Worm (Caenorhabditis elegans) whole organism, dauer: Measurements from ENCODE around the gene srbc-68.
"Not testable (repeated sequence)": the region's sequence is repeated elsewhere in the genome, so short reads cannot be mapped to it uniquely, and the experiment has no call there.

Experiments
- unc-62 ChIP-seq: sonication (generic microtip); optimal IDR thresholded peaks from 2 replicates; lab custom pipeline; 2017; ENCODE audit warnings: missing biosample characterization, missing genetic modification reagents, missing genetic modification characterization

Gene srbc-68

DNA sequence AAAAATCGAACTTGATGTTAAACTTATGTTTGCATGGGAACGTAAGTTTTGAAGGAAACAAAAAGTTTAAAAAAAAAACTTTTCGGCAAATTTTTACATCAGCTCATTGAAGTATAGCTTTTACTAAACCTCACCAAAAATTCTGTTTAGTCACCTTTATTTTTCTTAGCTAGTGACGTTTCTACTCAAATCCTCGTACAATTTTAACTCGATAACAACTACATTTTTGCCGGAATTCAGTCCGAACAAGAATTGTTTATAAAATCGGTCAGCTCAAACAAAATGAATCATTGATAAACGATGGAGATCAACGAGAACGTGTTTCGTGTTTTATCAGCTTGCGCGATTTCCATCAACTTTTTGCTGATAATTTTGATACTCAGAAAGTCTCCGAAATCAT lies 19.5 kb downstream of the srbc-68 start, which contains the start of gene str-260:
str-260 (plus strand) TSS at position 301 of the 400 bp plus-strand sequence.
- TF ChIP-seq unc-62 (GFP tag; lab: Kevin White, UChicago), result no peak

DNA sequence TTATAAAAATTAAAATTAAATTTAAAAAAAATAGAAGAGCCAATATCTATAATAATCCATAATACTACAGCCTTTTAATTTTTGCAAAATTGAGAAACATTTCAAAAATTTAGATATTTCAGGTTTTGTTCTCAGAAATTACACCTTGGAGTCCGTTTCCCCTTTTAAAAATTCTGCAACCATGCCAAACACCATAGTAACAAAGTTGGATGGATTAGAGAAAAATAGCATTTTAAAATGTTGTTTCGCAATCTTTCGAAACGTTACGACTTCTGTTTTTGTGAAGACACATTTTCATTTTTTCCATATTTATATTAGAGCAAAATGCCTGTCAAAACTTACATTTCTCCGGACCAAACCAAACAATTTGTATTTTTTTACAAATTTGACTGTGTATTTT lies 21.4 kb downstream of the srbc-68 start, which contains the start of gene T24A6.7:
T24A6.7 (plus strand) TSS at position 301 of the 400 bp plus-strand sequence.
- no peak for TF ChIP-seq unc-62 (GFP tag; lab: Kevin White, UChicago)

DNA sequence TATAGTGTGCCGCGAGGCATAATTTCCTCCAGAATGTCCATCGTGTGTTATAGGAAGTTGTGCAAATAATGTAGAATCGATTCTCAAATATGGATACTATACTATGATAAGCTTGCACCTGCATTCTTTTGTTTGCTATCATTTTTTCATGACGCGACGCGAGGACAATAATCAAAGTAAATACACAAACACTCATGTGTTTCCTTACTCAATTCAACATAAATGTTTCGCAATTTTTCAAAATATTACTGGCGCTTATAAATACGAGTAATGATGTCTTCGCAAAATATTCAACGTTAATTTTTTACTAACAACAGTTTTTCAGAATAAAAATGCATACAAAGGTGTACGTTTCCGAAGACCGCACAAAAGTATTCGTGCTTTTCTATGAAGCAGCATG lies 23.2 kb downstream of the srbc-68 start, which contains the start of gene irg-1:
irg-1 (plus strand) TSS at position 326 of the 400 bp plus-strand sequence.
- TF ChIP-seq unc-62 (GFP tag; lab: Kevin White, UChicago), result no peak

DNA sequence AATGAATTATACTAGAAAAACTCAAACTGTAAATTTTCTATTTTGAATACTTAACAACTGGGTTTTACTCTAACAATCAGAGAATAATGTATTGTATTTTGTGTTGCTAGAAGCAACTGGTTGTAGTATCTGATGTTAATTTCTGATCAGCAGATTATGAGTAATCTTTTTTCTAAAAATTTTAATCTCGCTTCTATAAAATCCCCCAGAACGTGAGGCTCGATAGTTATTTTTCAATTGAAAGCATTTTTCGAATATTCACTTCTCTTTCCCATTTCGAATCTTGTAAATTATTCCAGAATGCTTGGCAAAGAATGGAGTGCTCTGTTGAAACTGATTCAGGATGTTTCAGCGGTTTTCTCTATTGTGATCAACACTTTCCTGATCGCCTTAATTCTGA lies 28.5 kb downstream of the srbc-68 start, which contains the start of gene str-227:
str-227 (plus strand) TSS at position 301 of the 400 bp plus-strand sequence.
- no peak for TF ChIP-seq unc-62 (GFP tag; lab: Kevin White, UChicago)

DNA sequence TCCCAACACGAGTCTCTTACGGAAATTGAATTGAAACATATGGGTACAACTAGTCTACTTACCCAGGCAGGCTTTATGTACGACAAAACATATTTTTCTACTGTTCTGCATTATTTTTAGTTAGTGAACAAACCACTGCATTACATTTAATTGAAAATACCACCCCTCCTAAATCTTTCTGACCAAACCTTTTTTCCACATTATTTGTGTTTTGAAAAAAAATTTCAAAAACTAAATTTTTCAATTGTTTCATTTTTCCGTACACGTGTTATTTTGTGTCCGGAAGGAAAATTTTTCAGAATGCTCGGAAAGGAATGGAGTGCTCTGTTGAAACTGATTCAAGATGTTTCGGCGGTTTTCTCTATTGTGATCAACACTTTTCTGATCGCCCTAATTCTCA lies 34.0 kb downstream of the srbc-68 start, which contains the start of gene str-226:
str-226 (plus strand) TSS at position 301 of the 400 bp plus-strand sequence.
- no peak for TF ChIP-seq unc-62 (GFP tag; lab: Kevin White, UChicago)

DNA sequence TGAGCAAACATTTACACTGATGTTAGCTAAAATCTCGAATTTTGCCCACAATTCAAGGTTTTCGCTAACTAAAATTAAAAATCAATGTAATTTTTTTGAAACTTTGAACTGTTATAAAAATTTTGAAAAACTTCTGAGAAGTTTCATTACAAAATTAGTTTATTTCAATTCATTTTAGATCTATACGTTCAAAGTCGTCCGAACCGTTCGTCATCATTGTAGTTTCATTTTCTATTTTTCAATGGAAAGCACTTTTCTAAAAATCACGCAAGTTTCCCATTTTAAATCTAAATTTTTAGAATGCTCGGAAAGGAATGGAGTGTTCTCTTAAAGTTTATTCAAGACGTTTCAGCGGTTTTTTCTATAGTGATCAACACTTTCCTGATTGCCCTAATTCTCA lies 36.5 kb downstream of the srbc-68 start, which contains the start of gene str-228:
str-228 (plus strand) TSS at position 301 of the 400 bp plus-strand sequence.
- TF ChIP-seq unc-62 (GFP tag; lab: Kevin White, UChicago), result no peak

DNA sequence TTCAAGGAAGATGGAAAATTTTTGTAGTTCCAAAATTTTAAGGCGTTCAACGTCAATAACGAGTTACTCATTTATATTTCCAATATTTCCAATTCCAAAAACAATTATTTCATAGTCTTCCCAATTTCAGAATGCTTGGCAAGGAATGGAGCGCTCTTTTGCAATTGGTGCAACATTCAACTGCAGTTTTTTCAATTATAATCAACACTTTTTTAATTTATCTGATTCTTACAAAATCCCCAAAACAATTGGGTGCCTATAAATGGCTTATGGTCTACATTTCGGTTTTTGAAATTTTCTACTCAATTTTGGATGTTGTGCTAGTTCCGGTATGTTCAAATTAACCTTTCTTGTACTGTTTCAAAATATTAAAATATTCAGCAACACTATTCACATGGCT lies 38.7 kb downstream of the srbc-68 start, which contains the start of gene str-225:
str-225 (plus strand) TSS at position 132 of the 400 bp plus-strand sequence.
- TF ChIP-seq unc-62 (GFP tag; lab: Kevin White, UChicago), result no peak

DNA sequence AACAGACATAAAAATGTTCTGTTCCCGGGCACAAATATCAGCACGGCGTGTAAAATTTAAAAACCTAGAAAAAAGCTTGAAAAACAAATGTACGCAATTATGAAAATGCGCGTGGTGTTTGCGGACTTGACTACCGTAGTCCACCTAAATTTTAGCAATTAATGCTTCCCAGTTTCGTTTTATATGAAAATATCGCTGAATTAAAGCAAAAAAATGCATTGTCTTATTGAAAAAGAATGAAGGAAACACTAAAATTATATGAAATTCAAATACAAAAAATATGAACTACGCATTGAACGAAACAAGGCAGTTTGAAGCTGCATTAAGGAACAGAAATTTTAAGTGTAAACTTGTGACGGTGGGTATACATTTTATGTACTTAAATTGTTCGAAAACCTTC lies 40.2 kb downstream of the srbc-68 start, which contains the start of gene ugt-64:
ugt-64 (minus strand) TSS at position 101 of the 400 bp plus-strand sequence.
- not testable (repeated sequence) for TF ChIP-seq unc-62 (GFP tag; lab: Kevin White, UChicago)

DNA sequence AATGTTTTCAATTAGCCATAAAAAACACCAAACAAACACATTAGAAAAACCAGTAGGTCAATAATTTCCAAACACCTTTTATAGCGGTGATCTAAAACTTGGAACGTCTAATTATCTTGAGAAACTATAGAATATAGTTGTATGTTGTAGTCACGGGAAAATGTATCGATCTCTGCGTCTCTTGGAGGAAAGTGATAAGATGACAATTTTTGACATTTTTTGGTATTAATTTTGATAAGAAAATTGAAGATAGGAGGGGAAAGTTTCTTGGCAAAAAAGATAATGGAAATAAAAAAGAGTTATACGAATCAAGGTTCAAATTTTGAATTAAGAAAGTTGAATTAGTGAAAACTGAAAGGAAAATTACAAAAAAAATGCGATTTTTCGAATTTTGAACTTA lies 40.7 kb downstream of the srbc-68 start:
- TF ChIP-seq unc-62 (GFP tag; lab: Kevin White, UChicago), result no peak

DNA sequence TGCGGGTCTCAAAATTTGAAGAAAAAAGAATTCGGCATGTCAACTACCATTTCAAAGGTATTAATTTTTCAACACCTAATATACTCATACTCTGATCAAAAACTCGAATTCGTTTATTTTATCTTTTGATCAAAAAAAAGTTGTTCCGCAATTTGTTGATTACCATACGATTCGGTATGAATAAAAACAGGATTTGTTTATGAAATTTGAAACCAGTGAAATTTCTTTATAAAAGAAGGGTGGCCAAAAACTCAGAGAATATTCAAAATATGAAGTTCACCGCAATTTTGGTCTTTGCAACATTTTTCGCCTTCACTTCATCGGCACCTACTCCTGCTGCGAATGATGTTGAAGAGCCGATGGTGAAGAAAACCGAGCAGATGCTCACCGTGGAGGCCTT lies 44.4 kb downstream of the srbc-68 start, which contains the start of the genes C07G3.8 and C07G3.10:
C07G3.8 (minus strand) TSS at position 101 of the 400 bp plus-strand sequence.
C07G3.10 (plus strand) TSS at position 270 of the 400 bp plus-strand sequence.
- TF ChIP-seq unc-62 (GFP tag; lab: Kevin White, UChicago), result no peak

DNA sequence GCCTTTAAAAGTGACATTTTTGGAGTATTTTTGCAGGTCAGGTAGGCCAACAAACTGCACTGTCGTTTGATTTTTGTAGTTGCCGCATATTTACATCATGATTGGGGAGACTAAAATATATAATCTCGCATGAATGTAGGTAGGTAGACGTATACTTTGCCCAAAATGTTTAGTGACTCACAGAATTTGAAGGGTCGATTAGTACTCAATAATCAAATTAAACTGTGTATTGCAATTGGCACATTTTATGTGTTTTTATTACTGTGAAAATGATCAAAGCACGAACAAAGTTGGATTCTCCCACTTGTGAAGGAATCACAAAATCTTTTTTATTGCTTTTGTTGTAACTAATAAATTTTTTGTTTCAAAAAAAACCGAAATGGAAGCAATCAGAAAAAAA lies 49.5 kb downstream of the srbc-68 start, which contains the start of gene C07G3.15:
C07G3.15 (minus strand) TSS at position 101 of the 400 bp plus-strand sequence.
- no peak for TF ChIP-seq unc-62 (GFP tag; lab: Kevin White, UChicago)
